Worm (Caenorhabditis elegans): ENCODE data around the gene C01G6.4.

ce11 chrII:9266755-9267154 lies 6.1 kb downstream of the C01G6.4 start, which contains the start of gene C01G6.2:
- TF ChIP-seq cebp-1 (GFP tag; IDR thresholded peaks at IDR 0.05) = no peak
- no peak for TF ChIP-seq cebp-1 (tag; optimal IDR thresholded peaks at IDR 0.05)
- no peak for TF ChIP-seq rpc-1 (optimal IDR thresholded peaks at IDR 0.05)
- no peak for TF ChIP-seq rpc-1 (tag; optimal IDR thresholded peaks at IDR 0.05)
- TF ChIP-seq snpc-1.1 (tag; optimal IDR thresholded peaks at IDR 0.05; ENCODE audit: insufficient read depth) = no peak
- no peak for TF ChIP-seq tbx-9 (tag; optimal IDR thresholded peaks at IDR 0.05; ENCODE audit: borderline replicate concordance)
- TF ChIP-seq egrh-3 (GFP tag; IDR thresholded peaks at IDR 0.05) = no peak
- TF ChIP-seq dpl-1 (GFP tag; optimal IDR thresholded peaks at IDR 0.05) = no peak
- no peak for TF ChIP-seq ceh-79 (tag; optimal IDR thresholded peaks at IDR 0.05)
- no peak for TF ChIP-seq F10E7.11 (tag; optimal IDR thresholded peaks at IDR 0.05)
